Worm (Caenorhabditis elegans) whole organism, L4/young adult: ENCODE data around the gene T08E11.1.
"Not testable (repeated sequence)": the region's sequence is repeated elsewhere in the genome, so short reads cannot be mapped to it uniquely, and the experiment has no call there.

Experiments used
- W03F9.2 ChIP-seq: fragments of 150-350 bp; optimal IDR thresholded peaks from 2 replicates; lab custom pipeline; 2014; ENCODE audit warnings: missing biosample characterization, missing genetic modification characterization
- dao-5 ChIP-seq: sonication (generic microtip); optimal IDR thresholded peaks from 2 replicates; lab custom pipeline; 2016; ENCODE audit warnings: missing genotype, missing genetic modification characterization, moderate library complexity, missing compliant biosample characterization
- him-1 ChIP-seq: sonication (generic microtip); optimal IDR thresholded peaks from 2 replicates; lab custom pipeline; 2016; ENCODE audit warnings: missing genotype, missing genetic modification reagents, missing genetic modification characterization, missing compliant biosample characterization

T08E11.1 gene

ce11 chrII:1836204-1836603, at the start of gene T08E11.1:
Gene T08E11.1 (plus strand): TSS chrII:1836504.
- TF ChIP-seq dao-5 (tag; lab: Kevin White, UChicago) (no peak), W03F9.2 (no peak), him-1 (no peak)

- TF ChIP-seq dao-5 (tag; lab: Kevin White, UChicago) = no peak
- no peak for TF ChIP-seq W03F9.2
- no peak for TF ChIP-seq him-1
These were observed 49.1 kb upstream of the T08E11.1 start for ce11 chrII:1787208-1787607.

DNA sequence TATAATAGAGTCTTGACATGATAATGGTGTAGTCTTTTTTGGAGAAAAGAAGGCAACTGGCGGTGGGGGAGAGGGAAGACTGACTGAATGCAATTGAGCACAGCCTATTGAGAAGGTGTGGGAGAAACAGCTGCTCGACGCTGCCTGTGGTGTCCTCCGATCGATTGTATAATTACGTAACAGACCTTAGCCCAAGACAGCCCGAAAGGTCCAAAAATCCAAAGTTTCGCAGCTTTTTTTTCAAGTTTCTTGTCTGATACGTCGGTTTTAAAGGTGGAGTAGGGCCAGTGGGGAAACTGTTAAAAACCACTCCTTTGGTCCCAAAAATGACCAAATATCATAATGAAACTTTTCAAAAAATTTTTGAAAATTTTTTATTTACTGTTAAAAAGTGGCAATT, 48.2 kb upstream of the T08E11.1 start, which contains the start of the genes C08F1.6 and fbxb-13:
C08F1.6 (minus strand) TSS at position 101 of the 400 bp plus-strand sequence.
fbxb-13 (plus strand) TSS at position 191 of the 400 bp plus-strand sequence.
- TF ChIP-seq him-1 = no peak
- no peak for TF ChIP-seq W03F9.2
- no peak for TF ChIP-seq dao-5 (tag; lab: Kevin White, UChicago)

- TF ChIP-seq dao-5 (tag; lab: Kevin White, UChicago) (no peak), him-1 (no peak), W03F9.2 (no peak)
These were observed 29.9 kb upstream of the T08E11.1 start, which contains the start of gene C08F1.12 for ce11 chrII:1806358-1806757. Gene C08F1.12 (minus strand): TSS chrII:1806458.

- TF ChIP-seq W03F9.2 = no peak
- no peak for TF ChIP-seq him-1
- TF ChIP-seq dao-5 (tag; lab: Kevin White, UChicago) = no peak
These were observed 28.1 kb upstream of the T08E11.1 start, which contains the start of gene C08F1.8 for ce11 chrII:1808217-1808616. Gene C08F1.8 (minus strand): TSS chrII:1808317.

ce11 chrII:1816053-1816452, 20.3 kb upstream of the T08E11.1 start:
- TF ChIP-seq dao-5 (tag; lab: Kevin White, UChicago) (no peak), W03F9.2 (no peak), him-1 (no peak)

ce11 chrII:1818300-1818699, 18.0 kb upstream of the T08E11.1 start, which contains the start of gene fbxb-10:
Gene fbxb-10 (minus strand): TSS chrII:1818400.
- no peak for TF ChIP-seq him-1
- TF ChIP-seq dao-5 (tag; lab: Kevin White, UChicago) = no peak
- TF ChIP-seq W03F9.2 = no peak

DNA sequence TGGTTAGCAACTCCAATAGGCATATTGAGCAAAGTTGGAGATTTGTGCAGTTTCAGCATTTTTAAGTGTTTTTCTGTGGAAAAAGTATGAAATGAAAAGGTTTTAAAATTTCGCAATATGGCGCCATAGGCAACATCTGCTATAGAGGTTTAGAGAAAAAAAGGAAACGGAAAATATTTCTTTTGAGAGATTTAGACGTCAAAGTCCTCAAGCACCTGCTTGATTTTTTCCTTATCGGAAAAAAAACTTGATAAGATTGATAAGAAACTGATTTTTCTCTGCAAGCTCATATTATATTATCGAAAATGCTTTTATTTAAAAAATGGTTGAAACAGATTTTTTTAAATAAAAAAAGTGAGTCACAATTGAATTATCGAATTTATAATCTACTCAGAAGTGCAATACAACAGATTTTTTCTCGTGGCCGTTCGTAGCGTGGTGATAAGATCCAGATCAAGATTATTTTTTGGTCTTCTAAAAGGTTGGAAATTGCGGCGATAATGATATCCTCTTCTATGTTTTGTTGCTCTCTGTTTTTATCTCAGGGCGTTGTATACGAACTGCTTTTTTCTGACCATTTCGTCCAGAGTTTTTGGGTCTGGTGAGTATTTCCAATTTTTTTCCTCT, 16.2 kb upstream of the T08E11.1 start, which contains the start of gene fbxc-19:
fbxc-19 (plus strand) TSS at position 536 of the 627 bp plus-strand sequence.
- TF ChIP-seq W03F9.2 (peak; percentile 44), him-1 (no peak)

DNA sequence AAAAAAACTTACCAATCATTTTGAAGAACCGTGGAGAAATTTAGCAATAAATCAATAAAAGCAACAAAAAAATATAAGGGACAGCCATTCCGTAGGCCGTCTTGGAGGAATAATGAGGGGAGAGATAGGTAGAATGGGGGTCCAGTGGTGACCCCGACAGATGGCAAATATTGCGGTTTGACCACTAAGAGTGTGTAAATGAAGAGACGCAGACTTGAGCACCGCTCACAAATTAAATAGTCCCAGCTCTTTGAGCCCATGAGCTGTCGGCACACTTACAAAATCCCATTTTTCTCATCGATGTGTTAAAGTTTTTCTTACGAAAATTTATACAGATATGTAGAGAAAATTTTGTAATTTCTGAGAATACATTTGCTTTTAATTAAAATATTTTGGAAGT, 15.5 kb upstream of the T08E11.1 start, which contains the start of gene fbxa-3:
fbxa-3 (minus strand) TSS at position 101 of the 400 bp plus-strand sequence.
- no peak for TF ChIP-seq him-1
- no peak for TF ChIP-seq W03F9.2
- no peak for TF ChIP-seq dao-5 (tag; lab: Kevin White, UChicago)

- TF ChIP-seq W03F9.2; him-1; dao-5 (tag; lab: Kevin White, UChicago): not testable (repeated sequence)
These were observed 12.0 kb upstream of the T08E11.1 start, which contains the start of gene math-41 for ce11 chrII:1824329-1824728. Gene math-41 (plus strand): TSS chrII:1824629.

DNA sequence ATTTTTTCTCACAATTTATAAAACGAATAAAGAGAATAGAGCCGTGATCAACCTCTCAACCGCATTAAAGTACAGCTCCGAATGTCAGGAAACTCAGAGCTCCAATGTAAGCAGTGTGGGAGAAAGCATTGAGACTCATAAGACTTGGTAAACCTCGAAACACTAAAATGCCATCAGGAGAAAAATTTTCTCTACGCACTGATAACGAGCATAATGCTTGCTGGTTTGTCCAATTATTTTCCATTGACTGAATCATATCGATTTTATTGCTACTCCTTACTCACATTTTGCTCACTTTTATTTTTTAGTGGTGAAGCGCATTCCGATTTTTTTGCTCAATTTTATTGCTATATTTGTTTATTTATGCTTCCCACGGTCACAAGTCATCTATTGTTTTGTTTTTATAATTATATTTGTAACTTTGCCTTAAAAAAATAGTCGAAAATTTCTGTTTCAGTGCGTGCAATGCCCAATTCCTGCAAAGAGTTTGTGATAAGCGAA, 6.1 kb upstream of the T08E11.1 start, which contains the start of gene math-40:
math-40 (plus strand) TSS at position 451 of the 501 bp plus-strand sequence.
- TF ChIP-seq him-1 (no peak), dao-5 (tag; lab: Kevin White, UChicago) (no peak), W03F9.2 (no peak)

ce11 chrII:1831883-1832388, 4.4 kb upstream of the T08E11.1 start, which contains the start of gene math-39:
Gene math-39 (plus strand): TSS chrII:1832338.
- TF ChIP-seq him-1 (no peak), W03F9.2 (no peak), dao-5 (tag; lab: Kevin White, UChicago) (no peak)

DNA sequence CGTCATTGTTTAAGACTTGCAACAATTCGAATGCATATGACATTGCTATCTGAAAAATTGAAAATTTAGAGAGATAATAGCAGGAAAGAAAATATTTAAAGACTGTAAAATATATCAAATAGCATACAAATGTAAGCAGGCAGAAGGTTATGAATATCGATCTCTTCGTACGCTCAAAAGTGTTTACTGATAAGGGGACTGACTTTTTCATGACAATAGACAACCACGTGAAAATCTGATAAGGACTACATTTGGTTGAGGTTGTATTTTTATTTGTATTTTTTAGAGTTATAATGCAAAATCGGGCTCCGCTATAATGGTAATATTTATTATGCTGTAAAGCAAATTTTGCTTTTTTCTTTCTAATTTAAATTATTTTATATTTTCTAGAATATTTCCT, 6.6 kb downstream of the T08E11.1 start, which contains the start of the genes C52E2.5 and C52E2.4:
C52E2.5 (minus strand) TSS at position 43 of the 400 bp plus-strand sequence.
C52E2.4 (plus strand) TSS at position 252 of the 400 bp plus-strand sequence.
- no peak for TF ChIP-seq W03F9.2
- TF ChIP-seq him-1 = no peak
- no peak for TF ChIP-seq dao-5 (tag; lab: Kevin White, UChicago)

DNA sequence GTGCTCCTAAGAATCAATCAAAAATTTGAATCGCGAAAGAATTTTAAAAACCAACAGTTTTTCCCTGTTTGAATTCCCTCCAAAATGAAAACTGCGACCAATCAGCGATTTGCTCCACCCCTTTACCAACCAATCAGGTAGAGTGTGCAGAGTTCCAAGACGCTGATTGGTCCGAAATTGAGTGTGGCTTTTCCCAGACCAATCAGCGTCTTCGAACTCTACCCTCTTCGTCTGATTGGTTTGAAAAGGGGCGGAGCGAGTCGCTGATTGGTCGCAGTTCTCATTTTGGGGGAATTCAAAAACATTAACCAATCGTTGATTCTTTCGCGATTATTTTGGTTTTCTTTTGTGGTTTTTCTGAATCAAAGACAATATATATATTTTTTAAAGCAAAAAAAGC, 8.2 kb downstream of the T08E11.1 start:
- TF ChIP-seq W03F9.2 (no peak), dao-5 (tag; lab: Kevin White, UChicago) (no peak), him-1 (no peak)

- TF ChIP-seq dao-5 (tag; lab: Kevin White, UChicago) (no peak), W03F9.2 (no peak), him-1 (no peak)
These were observed 11.8 kb downstream of the T08E11.1 start, which contains the start of gene fbxb-97 for ce11 chrII:1848109-1848508. Gene fbxb-97 (minus strand): TSS chrII:1848161.
